Worm (Caenorhabditis elegans): ENCODE results near the gene fbxa-134.

- TF ChIP-seq unc-62 (GFP tag; optimal IDR thresholded peaks at IDR 0.05 in 1 of 2) = no peak
- no peak for TF ChIP-seq unc-62 (tag; optimal IDR thresholded peaks at IDR 0.05)
- TF ChIP-seq ama-1 (optimal IDR thresholded peaks at IDR 0.05) = no peak
- TF ChIP-seq D1046.2 (GFP tag; IDR thresholded peaks at IDR 0.05) = no peak
- no peak for TF ChIP-seq fos-1 (tag; optimal IDR thresholded peaks at IDR 0.05)
- TF ChIP-seq nhr-11 (tag; optimal IDR thresholded peaks at IDR 0.05) = no peak
- TF ChIP-seq F49E8.2 (tag; optimal IDR thresholded peaks at IDR 0.05; ENCODE audit: borderline replicate concordance) = no peak
Measured at ce11 chrV:17301375-17301774, 51.3 kb downstream of the fbxa-134 start, which contains the start of gene K10G4.5.

All from whole organism, L4 larva.